Worm (Caenorhabditis elegans) whole organism, L1 larva: ENCODE data around the gene W08F4.10.
"Not testable (repeated sequence)": the region's sequence is repeated elsewhere in the genome, so short reads cannot be mapped to it uniquely, and the experiment has no call there.

ENCODE experiments used
- C34B4.2 ChIP-seq: sonication (generic microtip); optimal IDR thresholded peaks from 2 replicates; lab custom pipeline; 2017; ENCODE audit warnings: mild to moderate bottlenecking, missing genetic modification characterization, missing compliant biosample characterization
- F16B12.6 ChIP-seq: fragments of 150-350 bp; optimal IDR thresholded peaks from 2 replicates; lab custom pipeline; 2014; ENCODE audit warnings: missing biosample characterization, missing genetic modification characterization
- aha-1 ChIP-seq: fragments of 150-350 bp; optimal IDR thresholded peaks from 2 replicates; lab custom pipeline; 2014; ENCODE audit warnings: missing biosample characterization, missing genetic modification characterization
- alr-1 ChIP-seq: fragments of 200-800 bp; sonication (Bioruptor generic); optimal IDR thresholded peaks from 2 replicates; lab custom pipeline; 2018; ENCODE audit warnings: borderline replicate concordance, mild to moderate bottlenecking, missing genetic modification characterization, missing compliant biosample characterization
- ceh-82 ChIP-seq, 3 experiments: fragments of 150-350 bp in 1 of 3; sonication (generic microtip) in 2 of 3; optimal IDR thresholded peaks; 2 replicates each; lab custom pipeline; 2014 to 2017; ENCODE audit warnings: missing biosample characterization in 3 of 3, missing genetic modification characterization in 3 of 3
- dpl-1 ChIP-seq, 3 experiments: fragments of 150-350 bp in 2 of 3; sonication (generic microtip) in 1 of 3; optimal IDR thresholded peaks; 2 replicates each; lab custom pipeline; 2014 to 2017; ENCODE audit warnings: missing biosample characterization in 3 of 3, missing genetic modification characterization in 3 of 3, missing genetic modification reagents in 3 of 3
- dsc-1 ChIP-seq: sonication (generic microtip); optimal IDR thresholded peaks from 2 replicates; lab custom pipeline; 2016; ENCODE audit warnings: mild to moderate bottlenecking, missing genetic modification characterization, missing compliant biosample characterization
- efl-1 ChIP-seq, 4 experiments: fragments of 150-350 bp; optimal IDR thresholded peaks in 3 of 4; peaks in 1 of 4; 1 replicate in 1 of 4; 2 replicates in 3 of 4; lab custom pipeline; 2014; ENCODE audit warnings: missing biosample characterization in 2 of 4, missing genetic modification characterization in 2 of 4, missing genetic modification reagents in 2 of 4
- egl-13 ChIP-seq: sonication (generic microtip); optimal IDR thresholded peaks from 2 replicates; lab custom pipeline; 2016; ENCODE audit warnings: missing genotype, missing genetic modification reagents, missing genetic modification characterization, missing compliant biosample characterization
- egl-27 ChIP-seq, 2 experiments: fragments of 150-350 bp in 1 of 2; sonication (generic microtip); optimal IDR thresholded peaks; 3 replicates each; lab custom pipeline; 2017 to 2018; ENCODE audit warnings: missing biosample characterization in 2 of 2, missing genetic modification characterization in 2 of 2, missing genetic modification reagents in 2 of 2
- elt-2 ChIP-seq: sonication (generic microtip); optimal IDR thresholded peaks from 2 replicates; lab custom pipeline; 2016; ENCODE audit warnings: missing genetic modification characterization, mild to moderate bottlenecking, inconsistent platforms, missing compliant biosample characterization, missing genetic modification reagents
- fkh-4 ChIP-seq: sonication (generic microtip); optimal IDR thresholded peaks from 2 replicates; lab custom pipeline; 2016; ENCODE audit warnings: missing compliant biosample characterization, missing genetic modification characterization, borderline replicate concordance
- fkh-8 ChIP-seq: sonication (generic microtip); optimal IDR thresholded peaks from 2 replicates; lab custom pipeline; 2016; ENCODE audit warnings: mild to moderate bottlenecking, missing genetic modification characterization, missing compliant biosample characterization
- grh-1 ChIP-seq: fragments of 200-800 bp; sonication (Bioruptor generic); IDR thresholded peaks from 2 replicates; pipeline ENCODE4 v1.3.6; 2022; ENCODE audit warnings: missing genetic modification reagents, missing genetic modification characterization, missing compliant biosample characterization
- hpl-2 ChIP-seq: fragments of 150-350 bp; optimal IDR thresholded peaks from 2 replicates; lab custom pipeline; 2014; ENCODE audit warnings: missing biosample characterization, missing genetic modification reagents, missing genetic modification characterization
- isw-1 ChIP-seq: fragments of 200-800 bp; sonication (Bioruptor generic); IDR thresholded peaks from 2 replicates; pipeline ENCODE4 v1.3.6; 2022; ENCODE audit warnings: missing genetic modification characterization, missing compliant biosample characterization
- jun-1 ChIP-seq: fragments of 150-350 bp; optimal IDR thresholded peaks from 2 replicates; lab custom pipeline; 2014; ENCODE audit warnings: missing biosample characterization, missing genetic modification reagents, missing genetic modification characterization
- lin-14 ChIP-seq: fragments of 200-800 bp; sonication (Bioruptor generic); optimal IDR thresholded peaks from 2 replicates; lab custom pipeline; 2018; ENCODE audit warnings: mild to moderate bottlenecking, missing genetic modification characterization, moderate library complexity, missing compliant biosample characterization
- lsy-2 ChIP-seq, 2 experiments: fragments of 150-350 bp; optimal IDR thresholded peaks; 2 replicates each; lab custom pipeline; 2014; ENCODE audit warnings: missing biosample characterization in 2 of 2, missing genetic modification characterization in 2 of 2
- mdl-1 ChIP-seq, 2 experiments: fragments of 150-350 bp; optimal IDR thresholded peaks; 2 replicates each; lab custom pipeline; 2014 to 2017; ENCODE audit warnings: missing biosample characterization in 2 of 2, missing genetic modification characterization in 2 of 2, inconsistent platforms in 1 of 2
- mep-1 ChIP-seq: fragments of 150-350 bp; optimal IDR thresholded peaks from 2 replicates; lab custom pipeline; 2014; ENCODE audit warnings: missing biosample characterization, missing genetic modification characterization
- nhr-11 ChIP-seq: fragments of 150-350 bp; optimal IDR thresholded peaks from 2 replicates; lab custom pipeline; 2014; ENCODE audit warnings: missing biosample characterization, missing genetic modification characterization
- nhr-12 ChIP-seq: sonication (generic microtip); optimal IDR thresholded peaks from 2 replicates; lab custom pipeline; 2017; ENCODE audit warnings: missing biosample characterization, missing genetic modification characterization
- nhr-19 ChIP-seq: fragments of 200-800 bp; sonication (Bioruptor generic); conservative IDR thresholded peaks from 2 replicates; pipeline ENCODE4 v1.3.6; 2022; ENCODE audit warnings: missing genetic modification characterization, missing compliant biosample characterization
- nhr-20 ChIP-seq: sonication (generic microtip); optimal IDR thresholded peaks from 2 replicates; lab custom pipeline; 2016; ENCODE audit warnings: mild to moderate bottlenecking, missing genetic modification characterization, missing compliant biosample characterization
- nhr-47 ChIP-seq: sonication (generic microtip); optimal IDR thresholded peaks from 2 replicates; lab custom pipeline; 2016; ENCODE audit warnings: mild to moderate bottlenecking, missing genetic modification characterization, moderate library complexity, missing compliant biosample characterization
- nhr-76 ChIP-seq: sonication (generic microtip); optimal IDR thresholded peaks from 2 replicates; lab custom pipeline; 2017; ENCODE audit warnings: missing biosample characterization, missing genetic modification characterization
- nhr-84 ChIP-seq: sonication (generic microtip); optimal IDR thresholded peaks from 2 replicates; lab custom pipeline; 2017; ENCODE audit warnings: missing biosample characterization, missing genetic modification characterization
- pax-3 ChIP-seq: fragments of 200-800 bp; sonication (Bioruptor generic); optimal IDR thresholded peaks from 2 replicates; lab custom pipeline; 2018; ENCODE audit warnings: mild to moderate bottlenecking, missing genetic modification characterization, moderate library complexity, missing compliant biosample characterization
- rnt-1 ChIP-seq: sonication (generic microtip); optimal IDR thresholded peaks from 2 replicates; lab custom pipeline; 2016; ENCODE audit warnings: mild to moderate bottlenecking, missing genetic modification characterization, moderate library complexity, missing compliant biosample characterization
- skn-1 ChIP-seq: fragments of 150-350 bp; optimal IDR thresholded peaks from 2 replicates; lab custom pipeline; 2014; ENCODE audit warnings: missing biosample characterization, missing genetic modification characterization
- snpc-4 ChIP-seq: fragments of 150-350 bp; optimal IDR thresholded peaks from 2 replicates; lab custom pipeline; 2014; ENCODE audit warnings: missing biosample characterization, missing genetic modification characterization
- snu-23 ChIP-seq: sonication (generic microtip); optimal IDR thresholded peaks from 2 replicates; lab custom pipeline; 2016; ENCODE audit warnings: missing genetic modification characterization, missing compliant biosample characterization
- sptf-1 ChIP-seq: fragments of 150-350 bp; optimal IDR thresholded peaks from 2 replicates; lab custom pipeline; 2014; ENCODE audit warnings: missing biosample characterization, missing genetic modification characterization
- sup-37 ChIP-seq: fragments of 200-800 bp; sonication (Bioruptor generic); optimal IDR thresholded peaks from 2 replicates; lab custom pipeline; 2018; ENCODE audit warnings: mild to moderate bottlenecking, missing genetic modification characterization, missing compliant biosample characterization
- swsn-7 ChIP-seq: sonication (generic microtip); optimal IDR thresholded peaks from 2 replicates; lab custom pipeline; 2016; ENCODE audit warnings: missing genetic modification characterization, missing compliant biosample characterization
- tbx-2 ChIP-seq: sonication (generic microtip); optimal IDR thresholded peaks from 2 replicates; lab custom pipeline; 2016; ENCODE audit warnings: missing genetic modification characterization, missing compliant biosample characterization
- unc-62 ChIP-seq: fragments of 150-350 bp; optimal IDR thresholded peaks from 2 replicates; lab custom pipeline; 2014; ENCODE audit warnings: missing biosample characterization, missing genetic modification reagents, missing genetic modification characterization
- zip-4 ChIP-seq: fragments of 200-800 bp; sonication (Bioruptor generic); optimal IDR thresholded peaks from 2 replicates; lab custom pipeline; 2018; ENCODE audit warnings: mild to moderate bottlenecking, missing genetic modification characterization, moderate library complexity, missing compliant biosample characterization
- ztf-11 ChIP-seq, 2 experiments: sonication (generic microtip); optimal IDR thresholded peaks; 2 replicates each; lab custom pipeline; 2016 to 2017; ENCODE audit warnings: missing genetic modification characterization in 2 of 2, missing biosample characterization in 1 of 2, missing compliant biosample characterization in 1 of 2

The W08F4.10 gene

ce11 chrII:601305-601704 is 10.3 kb upstream of the W08F4.10 start (continued):
- TF ChIP-seq mdl-1 (tag; optimal IDR thresholded peaks at IDR 0.05; lab: Kevin White, UChicago) (peak in 1 of 2 experiments; percentile 44), nhr-19 (GFP tag; lab: Robert Waterston, UW) (peak; percentile 12; the same call in 1 of the 2 replicates), egl-13 (tag; lab: Kevin White, UChicago) (peak; percentile 35), nhr-47 (peak; percentile 60), dpl-1 (GFP tag; optimal IDR thresholded peaks at IDR 0.05; lab: Kevin White, UChicago) (peak in 2 of 3 experiments; percentile 0 to 52), tbx-2 (tag; lab: Kevin White, UChicago) (peak; percentile 30), alr-1 (tag; lab: Kevin White, UChicago) (no peak), snu-23 (GFP tag; lab: Kevin White, UChicago) (peak; percentile 34), ceh-82 (tag; optimal IDR thresholded peaks at IDR 0.05; lab: Kevin White, UChicago) (peak in 2 of 3 experiments; percentile 4 to 36)

DNA sequence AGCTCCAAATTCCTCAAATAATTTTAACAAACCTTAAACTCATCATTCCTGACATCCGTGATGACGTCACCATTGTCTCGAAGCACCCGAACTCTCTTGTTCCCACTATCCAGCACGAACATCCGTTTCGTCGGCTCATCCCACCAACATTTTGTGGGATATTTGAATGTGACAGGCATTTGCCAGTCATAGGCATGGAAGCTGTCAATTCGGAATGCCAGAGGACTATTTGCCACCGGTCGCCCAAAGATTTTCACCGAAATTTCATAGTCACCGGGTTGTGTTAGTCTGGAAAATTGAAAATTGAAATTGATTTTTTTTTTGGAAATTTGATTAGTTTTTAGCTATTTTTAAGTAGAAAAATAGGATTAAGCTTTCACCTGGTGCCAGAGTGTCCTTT is 5.7 kb upstream of the W08F4.10 start:
- TF ChIP-seq efl-1 (optimal IDR thresholded peaks at IDR 0.05; lab: Kevin White, UChicago) = no peak
- peak in 1 of 2 experiments; percentile 49 for TF ChIP-seq efl-1 (GFP tag; optimal IDR thresholded peaks at IDR 0.05 in 1 of 2; lab: Kevin White, UChicago)
- TF ChIP-seq egl-27 (tag; optimal IDR thresholded peaks at IDR 0.05; lab: Kevin White, UChicago) = no peak
- TF ChIP-seq nhr-20 (tag; lab: Kevin White, UChicago) = no peak
- TF ChIP-seq aha-1 (tag; lab: Kevin White, UChicago) = no peak
- no peak for TF ChIP-seq ztf-11 (tag; optimal IDR thresholded peaks at IDR 0.05; lab: Kevin White, UChicago)

ce11 chrII:593221-593620 is 2.2 kb upstream of the W08F4.10 start, which contains the start of gene W08F4.1:
Gene W08F4.1, plus strand, starts transcription at chrII:593521.
- not testable (repeated sequence) for TF ChIP-seq C34B4.2, sptf-1, nhr-84 (tag; lab: Kevin White, UChicago)

- TF ChIP-seq jun-1 (tag; lab: Kevin White, UChicago) (no peak), nhr-19 (GFP tag; lab: Robert Waterston, UW) (no peak), elt-2 (tag; lab: Kevin White, UChicago) (no peak), alr-1 (tag; lab: Kevin White, UChicago) (no peak), sup-37 (GFP tag; lab: Kevin White, UChicago) (no peak), hpl-2 (GFP tag; lab: Kevin White, UChicago) (no peak), nhr-11 (tag; lab: Kevin White, UChicago) (no peak), fkh-4 (tag; lab: Kevin White, UChicago) (no peak), snpc-4 (tag; lab: Kevin White, UChicago) (no peak), lsy-2 (tag; optimal IDR thresholded peaks at IDR 0.05; lab: Kevin White, UChicago) (no peak), fkh-8 (no peak)
- TF ChIP-seq, all 84 proteins: peak for 0
These were observed 3.5 kb downstream of the W08F4.10 start, which contains the start of gene fbxb-34 for ce11 chrII:587533-587932. Gene fbxb-34, plus strand, starts transcription at chrII:587833.

DNA sequence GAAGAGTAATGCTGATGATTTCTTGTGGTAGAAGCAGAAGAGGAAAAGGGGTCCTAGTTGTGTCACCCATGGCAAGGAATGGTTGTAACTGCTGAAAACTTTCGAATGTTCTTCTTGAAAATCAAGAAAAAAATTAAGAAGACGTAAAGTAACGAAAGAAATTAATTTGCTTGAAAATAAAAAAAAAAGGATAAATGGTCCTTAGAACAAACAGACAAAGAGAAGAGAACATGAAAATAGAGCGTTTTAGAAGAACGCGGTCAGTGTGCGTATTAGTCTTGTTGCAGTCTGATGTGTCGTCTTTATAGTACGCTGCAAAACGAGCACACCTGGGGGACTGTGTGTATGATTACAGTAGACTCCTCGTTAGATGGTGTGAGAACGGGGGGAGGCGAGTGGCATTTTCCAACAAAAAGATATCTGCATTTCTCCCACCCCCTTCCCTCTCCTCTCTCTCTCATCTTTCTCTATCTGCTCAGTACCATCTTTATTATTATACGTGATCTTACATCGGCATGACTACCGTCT is 6.6 kb downstream of the W08F4.10 start, which contains the start of the genes W08F4.12 and W08F4.13:
TSS of gene W08F4.12 (minus strand) at position 101 of the 528 bp plus-strand sequence.
TSS of gene W08F4.13 (plus strand) at position 478 of the 528 bp plus-strand sequence.
- no peak for TF ChIP-seq isw-1

ce11 chrII:582649-583048 is 8.4 kb downstream of the W08F4.10 start, which contains the start of gene fbxb-14:
Gene fbxb-14, minus strand, starts transcription at chrII:582749.
- TF ChIP-seq mep-1 (tag; lab: Kevin White, UChicago) (no peak), rnt-1 (no peak), nhr-12 (no peak), nhr-76 (no peak), isw-1 (no peak), grh-1 (no peak), ceh-82 (tag; optimal IDR thresholded peaks at IDR 0.05; lab: Kevin White, UChicago) (no peak), zip-4 (GFP tag; lab: Kevin White, UChicago) (no peak), skn-1 (tag; lab: Kevin White, UChicago) (no peak), unc-62 (GFP tag; lab: Kevin White, UChicago) (no peak), lin-14 (GFP tag; lab: Kevin White, UChicago) (no peak), pax-3 (no peak), alr-1 (tag; lab: Kevin White, UChicago) (no peak), egl-27 (tag; optimal IDR thresholded peaks at IDR 0.05; lab: Kevin White, UChicago) (no peak), F16B12.6 (tag; lab: Kevin White, UChicago) (no peak), elt-2 (tag; lab: Kevin White, UChicago) (no peak), swsn-7 (tag; lab: Kevin White, UChicago) (no peak), mdl-1 (tag; optimal IDR thresholded peaks at IDR 0.05; lab: Kevin White, UChicago) (no peak), dsc-1 (tag; lab: Kevin White, UChicago) (no peak)
